Worm (Caenorhabditis elegans) whole organism, L4 larva: ENCODE data around the gene ugt-15.

Experiments
- R02D3.7 ChIP-seq: fragments of 150-350 bp; sonication (generic microtip); optimal IDR thresholded peaks from 3 replicates; lab custom pipeline; 2014; ENCODE audit warnings: missing biosample characterization, missing genetic modification characterization
- T20F7.1 ChIP-seq: fragments of 200-800 bp; sonication (Bioruptor generic); optimal IDR thresholded peaks from 2 replicates; lab custom pipeline; 2018; ENCODE audit warnings: mild to moderate bottlenecking, missing genetic modification characterization, missing compliant biosample characterization
- T26A8.4 ChIP-seq: fragments of 200-800 bp; sonication (Bioruptor generic); IDR thresholded peaks from 2 replicates; pipeline ENCODE4 v1.3.6; 2022; ENCODE audit warnings: missing genetic modification characterization, missing compliant biosample characterization
- Y5F2A.4 ChIP-seq: fragments of 200-800 bp; sonication (Bioruptor generic); optimal IDR thresholded peaks from 2 replicates; lab custom pipeline; 2018; ENCODE audit warnings: mild to moderate bottlenecking, missing genetic modification characterization, missing compliant biosample characterization
- Y75B8A.6 ChIP-seq: fragments of 200-800 bp; sonication (Bioruptor generic); IDR thresholded peaks from 2 replicates; pipeline ENCODE4 v1.3.6; 2022; ENCODE audit warnings: missing genetic modification reagents, missing genetic modification characterization, missing compliant biosample characterization
- ZK546.5 ChIP-seq, 2 experiments: sonication (generic microtip); optimal IDR thresholded peaks; 2 replicates each; lab custom pipeline; 2017; ENCODE audit warnings: missing biosample characterization in 2 of 2, missing genetic modification characterization in 2 of 2
- aha-1 ChIP-seq: fragments of 150-350 bp; peaks from one replicate; lab custom pipeline; 2014; ENCODE audit warnings: missing biosample characterization, missing genetic modification characterization
- aly-2 ChIP-seq: sonication (generic microtip); optimal IDR thresholded peaks from 2 replicates; lab custom pipeline; 2018; ENCODE audit warnings: missing biosample characterization, missing genetic modification characterization
- ama-1 ChIP-seq: fragments of 150-350 bp; optimal IDR thresholded peaks from 2 replicates; lab custom pipeline; 2014; ENCODE audit warnings: inconsistent platforms, mixed read lengths
- arid-1 ChIP-seq: fragments of 200-800 bp; sonication (Bioruptor generic); conservative IDR thresholded peaks from 2 replicates; pipeline ENCODE4 v1.3.6; 2022; ENCODE audit warnings: missing genetic modification reagents, missing genetic modification characterization, missing compliant biosample characterization
- ceh-82 ChIP-seq: sonication (generic microtip); optimal IDR thresholded peaks from 2 replicates; lab custom pipeline; 2017; ENCODE audit warnings: missing biosample characterization, missing genetic modification characterization
- ces-1 ChIP-seq: fragments of 150-350 bp; sonication (generic microtip); optimal IDR thresholded peaks from 4 replicates; lab custom pipeline; 2014; ENCODE audit warnings: missing biosample characterization, missing genetic modification reagents, missing genetic modification characterization
- cey-2 ChIP-seq: sonication (generic microtip); optimal IDR thresholded peaks from 3 replicates; lab custom pipeline; 2017; ENCODE audit warnings: missing genetic modification characterization, mild to moderate bottlenecking, missing compliant biosample characterization, antibody characterized with exemption, borderline replicate concordance; ENCODE audit not compliant: insufficient read depth
- daf-16 ChIP-seq, 3 experiments: sonication (generic microtip); optimal IDR thresholded peaks; 2 replicates each; lab custom pipeline; 2016 to 2017; ENCODE audit warnings: missing genetic modification characterization in 3 of 3, missing genetic modification reagents in 3 of 3, mild to moderate bottlenecking in 2 of 3, missing compliant biosample characterization in 2 of 3, missing biosample characterization in 1 of 3, moderate library complexity in 1 of 3
- daf-8 ChIP-seq: fragments of 200-800 bp; sonication (Bioruptor generic); IDR thresholded peaks from 2 replicates; pipeline ENCODE4 v1.3.6; 2022; ENCODE audit warnings: missing genetic modification characterization, missing compliant biosample characterization
- dmd-6 ChIP-seq: fragments of 200-800 bp; sonication (Bioruptor generic); IDR thresholded peaks from 2 replicates; pipeline ENCODE4 v1.3.6; 2022; ENCODE audit warnings: missing genetic modification reagents, missing genetic modification characterization, missing compliant biosample characterization
- dmd-9 ChIP-seq: fragments of 200-800 bp; sonication (Bioruptor generic); IDR thresholded peaks from 2 replicates; pipeline ENCODE4 v1.3.6; 2022; ENCODE audit warnings: missing genetic modification reagents, missing genetic modification characterization, missing compliant biosample characterization
- dve-1 ChIP-seq: sonication (generic microtip); optimal IDR thresholded peaks from 2 replicates; lab custom pipeline; 2017; ENCODE audit warnings: antibody characterized with exemption, mild to moderate bottlenecking, missing genetic modification characterization, missing compliant biosample characterization; ENCODE audit not compliant: insufficient read depth
- hlh-11 ChIP-seq: fragments of 200-800 bp; sonication (Bioruptor generic); optimal IDR thresholded peaks from 2 replicates; lab custom pipeline; 2018; ENCODE audit warnings: mild to moderate bottlenecking, missing genetic modification characterization, missing compliant biosample characterization
- jun-1 ChIP-seq: fragments of 150-350 bp; optimal IDR thresholded peaks from 2 replicates; lab custom pipeline; 2014; ENCODE audit warnings: missing biosample characterization, missing genetic modification reagents, missing genetic modification characterization
- lim-7 ChIP-seq: fragments of 200-800 bp; sonication (Bioruptor generic); IDR thresholded peaks from 2 replicates; pipeline ENCODE4 v1.3.6; 2022; ENCODE audit warnings: missing genetic modification characterization, missing compliant biosample characterization
- lin-29 ChIP-seq: fragments of 200-800 bp; sonication (Bioruptor generic); IDR thresholded peaks from 2 replicates; pipeline ENCODE4 v1.3.6; 2022; ENCODE audit warnings: missing genetic modification reagents, missing genetic modification characterization, missing compliant biosample characterization
- lin-39 ChIP-seq: fragments of 150-350 bp; optimal IDR thresholded peaks from 2 replicates; lab custom pipeline; 2014; ENCODE audit warnings: missing biosample characterization, missing genetic modification reagents, missing genetic modification characterization
- madf-5 ChIP-seq, 2 experiments: fragments of 200-800 bp; sonication (Bioruptor generic); IDR thresholded peaks; 2 replicates each; pipeline ENCODE4 v1.3.6; 2022; ENCODE audit warnings: missing compliant biosample characterization in 2 of 2, missing genetic modification characterization in 2 of 2
- nhr-11 ChIP-seq: fragments of 150-350 bp; optimal IDR thresholded peaks from 2 replicates; lab custom pipeline; 2014; ENCODE audit warnings: missing biosample characterization, missing genetic modification characterization
- nhr-111 ChIP-seq: fragments of 200-800 bp; sonication (Bioruptor generic); optimal IDR thresholded peaks from 2 replicates; lab custom pipeline; 2018; ENCODE audit warnings: mild to moderate bottlenecking, missing genetic modification characterization, missing compliant biosample characterization
- nhr-237 ChIP-seq: sonication (generic microtip); optimal IDR thresholded peaks from 2 replicates; lab custom pipeline; 2017; ENCODE audit warnings: missing biosample characterization, missing genetic modification characterization
- nhr-28 ChIP-seq: fragments of 150-350 bp; optimal IDR thresholded peaks from 2 replicates; lab custom pipeline; 2014; ENCODE audit warnings: missing biosample characterization, missing genetic modification characterization
- nhr-41 ChIP-seq: fragments of 200-800 bp; sonication (Bioruptor generic); IDR thresholded peaks from 2 replicates; pipeline ENCODE4 v1.3.6; 2022; ENCODE audit warnings: missing genetic modification reagents, missing genetic modification characterization, missing compliant biosample characterization
- nhr-6 ChIP-seq: fragments of 150-350 bp; optimal IDR thresholded peaks from 2 replicates; lab custom pipeline; 2014; ENCODE audit warnings: missing biosample characterization, missing genetic modification characterization
- nhr-76 ChIP-seq: fragments of 150-350 bp; optimal IDR thresholded peaks from 2 replicates; lab custom pipeline; 2014; ENCODE audit warnings: missing biosample characterization, missing genetic modification characterization
- pha-4 ChIP-seq, 2 experiments: fragments of 150-350 bp in 1 of 2; fragments of 200-800 bp in 1 of 2; sonication (Bioruptor generic) in 1 of 2; IDR thresholded peaks in 1 of 2; optimal IDR thresholded peaks in 1 of 2; 2 replicates each; pipeline versions ENCODE4 v1.3.6 to Lab custom; 2014 to 2022; ENCODE audit warnings: missing genetic modification characterization in 2 of 2, missing genetic modification reagents in 2 of 2, missing biosample characterization in 1 of 2, missing compliant biosample characterization in 1 of 2
- pqm-1 ChIP-seq: sonication (generic microtip); optimal IDR thresholded peaks from 2 replicates; lab custom pipeline; 2017; ENCODE audit warnings: missing biosample characterization, missing genetic modification characterization
- tra-1 ChIP-seq: fragments of 200-800 bp; sonication (Bioruptor generic); IDR thresholded peaks from 2 replicates; pipeline ENCODE4 v1.3.6; 2022; ENCODE audit warnings: missing genetic modification reagents, missing genetic modification characterization, missing compliant biosample characterization
- unc-62 ChIP-seq, 3 experiments: fragments of 150-350 bp in 1 of 3; sonication (generic microtip); optimal IDR thresholded peaks in 2 of 3; peaks in 1 of 3; 1 replicate in 1 of 3; 2 replicates in 2 of 3; lab custom pipeline; 2014 to 2017; ENCODE audit warnings: missing biosample characterization in 3 of 3, missing genetic modification characterization in 3 of 3, missing genetic modification reagents in 3 of 3, missing genotype in 1 of 3
- zip-11 ChIP-seq: fragments of 200-800 bp; sonication (Bioruptor generic); IDR thresholded peaks from 2 replicates; pipeline ENCODE4 v1.3.6; 2022; ENCODE audit warnings: missing genetic modification characterization, missing compliant biosample characterization

Gene ugt-15

DNA sequence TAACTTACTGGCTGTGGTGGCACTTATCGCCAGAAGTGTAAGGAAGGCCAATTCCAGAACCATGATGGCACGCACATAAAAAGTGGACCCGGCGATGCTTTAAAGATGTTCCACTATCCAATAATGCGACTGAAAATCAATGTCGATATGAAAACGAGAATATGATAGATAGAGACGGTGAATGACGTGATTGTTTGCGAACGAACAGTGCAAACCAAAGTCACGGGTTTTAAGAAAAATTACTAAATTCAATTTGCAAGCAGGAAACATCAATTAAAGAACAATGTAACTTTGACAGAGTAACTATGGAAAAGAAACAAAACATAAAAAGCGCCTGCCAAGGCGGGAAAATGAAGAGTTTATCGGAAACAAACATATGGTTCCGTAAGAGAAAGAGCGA lies 22.4 kb downstream of the ugt-15 start, which contains the start of gene C44H9.5:
TSS of gene C44H9.5 (minus strand) at position 129 of the 400 bp plus-strand sequence.
- no peak for TF ChIP-seq tra-1 (GFP tag; lab: Robert Waterston, UW)
- no peak for TF ChIP-seq T26A8.4 (GFP tag; lab: Robert Waterston, UW)
- TF ChIP-seq pqm-1: peak; percentile 13
- TF ChIP-seq R02D3.7 (tag; lab: Kevin White, UChicago): no peak
- TF ChIP-seq ceh-82: no peak
- no peak for TF ChIP-seq zip-11 (GFP tag; lab: Robert Waterston, UW)
- no peak for TF ChIP-seq nhr-41 (GFP tag; lab: Robert Waterston, UW)
- no peak for TF ChIP-seq arid-1 (GFP tag; lab: Robert Waterston, UW)
- TF ChIP-seq pha-4 (GFP tag; IDR thresholded peaks at IDR 0.05; lab: Robert Waterston, UW): no peak
- TF ChIP-seq pha-4 (tag; optimal IDR thresholded peaks at IDR 0.05; lab: Kevin White, UChicago): no peak
- peak; percentile 3 for TF ChIP-seq hlh-11
- TF ChIP-seq nhr-76 (tag; lab: Kevin White, UChicago): no peak
- TF ChIP-seq dve-1 (tag; lab: Kevin White, UChicago): peak; percentile 14
- TF ChIP-seq Y75B8A.6 (GFP tag; lab: Robert Waterston, UW): no peak
- TF ChIP-seq nhr-28 (tag; lab: Kevin White, UChicago): peak; percentile 4
- no peak for TF ChIP-seq lin-29 (GFP tag; lab: Robert Waterston, UW)
- peak; percentile 9 for TF ChIP-seq aha-1
- no peak for TF ChIP-seq jun-1 (tag; lab: Kevin White, UChicago)
- no peak for TF ChIP-seq daf-8 (GFP tag; lab: Robert Waterston, UW)
- no peak for TF ChIP-seq daf-16 (GFP tag; optimal IDR thresholded peaks at IDR 0.05; lab: Kevin White, UChicago)
- peak; percentile 29 for TF ChIP-seq daf-16 (tag; optimal IDR thresholded peaks at IDR 0.05; lab: Kevin White, UChicago)
- no peak for TF ChIP-seq T20F7.1 (GFP tag; lab: Kevin White, UChicago)
- peak; percentile 8 for TF ChIP-seq nhr-6
- no peak for TF ChIP-seq ces-1
- no peak for TF ChIP-seq ama-1 (lab: Kevin White, UChicago)
- peak in 1 of 2 experiments; percentile 19 for TF ChIP-seq unc-62 (GFP tag; optimal IDR thresholded peaks at IDR 0.05 in 1 of 2; lab: Kevin White, UChicago)
- TF ChIP-seq unc-62 (tag; optimal IDR thresholded peaks at IDR 0.05; lab: Kevin White, UChicago): no peak
- peak; percentile 55; the same call in 1 of the 2 replicates for TF ChIP-seq dmd-6
- no peak for TF ChIP-seq cey-2 (tag; lab: Kevin White, UChicago)
- no peak for TF ChIP-seq aly-2 (tag; lab: Kevin White, UChicago)
- TF ChIP-seq madf-5 (GFP tag; IDR thresholded peaks at IDR 0.05; lab: Robert Waterston, UW): no peak

DNA sequence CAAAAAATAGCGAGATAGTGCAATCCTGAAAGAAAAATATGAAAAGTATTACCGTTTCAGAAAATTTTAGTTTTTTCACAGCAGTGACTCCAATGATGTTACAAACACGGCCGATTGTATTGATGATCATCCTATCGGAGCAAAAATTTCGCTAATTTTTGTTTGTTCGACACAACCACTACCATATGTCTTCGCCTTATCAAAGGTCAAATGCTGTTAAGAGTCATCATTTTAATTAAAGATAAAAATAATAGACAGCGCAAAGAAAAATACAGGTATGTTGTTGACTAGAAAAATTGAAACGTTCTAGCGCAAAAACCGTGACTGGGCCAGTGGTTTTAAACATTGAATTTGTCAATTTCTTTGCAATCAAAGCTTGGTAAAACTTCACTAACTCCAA lies 25.0 kb downstream of the ugt-15 start:
- TF ChIP-seq R02D3.7 (tag; lab: Kevin White, UChicago): no peak
- no peak for TF ChIP-seq daf-16 (GFP tag; optimal IDR thresholded peaks at IDR 0.05; lab: Kevin White, UChicago)
- peak; percentile 66 for TF ChIP-seq daf-16 (tag; optimal IDR thresholded peaks at IDR 0.05; lab: Kevin White, UChicago)
- no peak for TF ChIP-seq nhr-11 (tag; lab: Kevin White, UChicago)
- TF ChIP-seq pha-4 (GFP tag; IDR thresholded peaks at IDR 0.05; lab: Robert Waterston, UW): no peak
- no peak for TF ChIP-seq pha-4 (tag; optimal IDR thresholded peaks at IDR 0.05; lab: Kevin White, UChicago)
- TF ChIP-seq pqm-1: peak; percentile 42
- TF ChIP-seq lin-39 (tag; lab: Kevin White, UChicago): no peak
- no peak for TF ChIP-seq nhr-237 (tag; lab: Kevin White, UChicago)
- no peak for TF ChIP-seq T20F7.1 (GFP tag; lab: Kevin White, UChicago)
- TF ChIP-seq nhr-111 (GFP tag; lab: Kevin White, UChicago): no peak
- no peak for TF ChIP-seq lim-7 (GFP tag; lab: Robert Waterston, UW)
- peak; percentile 96 for TF ChIP-seq nhr-6
- TF ChIP-seq dmd-9 (GFP tag; lab: Robert Waterston, UW): no peak
- no peak for TF ChIP-seq daf-8 (GFP tag; lab: Robert Waterston, UW)
- peak; percentile 74 for TF ChIP-seq nhr-28 (tag; lab: Kevin White, UChicago)
- no peak for TF ChIP-seq Y5F2A.4 (GFP tag; lab: Kevin White, UChicago)
- no peak for TF ChIP-seq ZK546.5 (tag; optimal IDR thresholded peaks at IDR 0.05; lab: Kevin White, UChicago)
- TF ChIP-seq dmd-6: peak; percentile 36; the same call in 1 of the 2 replicates
